Worm (Caenorhabditis elegans): ENCODE data around the gene gly-9.

gly-9 gene

DNA sequence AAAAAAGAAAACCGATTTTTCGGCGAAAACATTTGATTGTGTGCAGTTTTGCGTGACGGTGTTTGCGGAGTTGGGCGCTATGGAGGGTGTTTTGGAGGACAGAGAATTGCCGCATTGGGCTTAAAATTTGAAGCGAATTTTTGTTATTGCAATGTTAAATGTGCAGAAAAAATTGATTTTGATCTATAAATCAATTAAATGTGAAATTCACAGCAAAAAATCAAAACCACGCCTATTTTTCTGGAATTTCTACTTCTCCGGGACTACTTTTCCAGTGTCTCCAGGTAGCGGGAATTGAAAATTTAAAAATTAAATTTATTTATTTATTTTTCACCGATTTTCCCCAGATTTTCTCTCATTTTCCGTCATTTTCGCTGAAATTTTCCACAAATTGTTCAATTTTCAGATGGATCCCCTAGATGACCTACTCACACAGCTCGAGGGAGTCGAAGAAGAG, 26.8 kb upstream of the gly-9 start, which contains the start of gene mcm-10 (continued):
- TF ChIP-seq ceh-6 (GFP tag; optimal IDR thresholded peaks at IDR 0.05) (no peak), madf-2 (tag; optimal IDR thresholded peaks at IDR 0.05) (peak; percentile 61), pha-4 (tag; optimal IDR thresholded peaks at IDR 0.05) (no peak), elt-4 (tag; optimal IDR thresholded peaks at IDR 0.05) (no peak), ttx-3 (tag; optimal IDR thresholded peaks at IDR 0.05) (peak; percentile 59), ama-1 (optimal IDR thresholded peaks at IDR 0.05) (no peak), unc-3 (GFP tag; conservative IDR thresholded peaks at IDR 0.05) (no peak), unc-3 (tag; optimal IDR thresholded peaks at IDR 0.05) (peak; percentile 77), sox-4 (tag; optimal IDR thresholded peaks at IDR 0.05) (no peak), hlh-15 (tag; optimal IDR thresholded peaks at IDR 0.05) (peak; percentile 78), tbx-2 (tag; optimal IDR thresholded peaks at IDR 0.05) (peak; percentile 97), ztf-16 (tag; optimal IDR thresholded peaks at IDR 0.05) (peak; percentile 83), ceh-19 (GFP tag; optimal IDR thresholded peaks at IDR 0.05) (peak; percentile 66), tbx-7 (tag; optimal IDR thresholded peaks at IDR 0.05) (peak; percentile 94), F13H6.1 (tag; optimal IDR thresholded peaks at IDR 0.05) (peak; percentile 80), fkh-6 (tag; optimal IDR thresholded peaks at IDR 0.05) (peak; percentile 66), lim-6 (tag; optimal IDR thresholded peaks at IDR 0.05) (peak; percentile 82), npax-4 (tag; optimal IDR thresholded peaks at IDR 0.05) (peak; percentile 19), fkh-10 (GFP tag; optimal IDR thresholded peaks at IDR 0.05) (no peak), unc-42 (tag; optimal IDR thresholded peaks at IDR 0.05) (peak; percentile 98), lin-11 (tag; optimal IDR thresholded peaks at IDR 0.05) (no peak), fax-1 (tag; optimal IDR thresholded peaks at IDR 0.05) (peak; percentile 90), sox-2 (GFP tag; IDR thresholded peaks at IDR 0.05) (no peak), ceh-18 (tag; optimal IDR thresholded peaks at IDR 0.05) (peak; percentile 79), ceh-48 (tag; optimal IDR thresholded peaks at IDR 0.05) (peak; percentile 12), eyg-1 (tag; optimal IDR thresholded peaks at IDR 0.05) (no peak), ref-2 (tag; optimal IDR thresholded peaks at IDR 0.05) (peak; percentile 97), pha-2 (tag; optimal IDR thresholded peaks at IDR 0.05) (peak; percentile 51), unc-86 (tag; optimal IDR thresholded peaks at IDR 0.05) (peak; percentile 85), ceh-2 (tag; optimal IDR thresholded peaks at IDR 0.05) (peak; percentile 93), hlh-13 (GFP tag; optimal IDR thresholded peaks at IDR 0.05) (no peak), nhr-11 (tag; optimal IDR thresholded peaks at IDR 0.05) (no peak), ceh-45 (GFP tag; IDR thresholded peaks at IDR 0.05) (no peak), ceh-34 (tag; optimal IDR thresholded peaks at IDR 0.05) (peak; percentile 78), T23F11.4 (GFP tag; optimal IDR thresholded peaks at IDR 0.05) (peak; percentile 43), Y22D7AL.16 (tag; optimal IDR thresholded peaks at IDR 0.05) (peak; percentile 21)

DNA sequence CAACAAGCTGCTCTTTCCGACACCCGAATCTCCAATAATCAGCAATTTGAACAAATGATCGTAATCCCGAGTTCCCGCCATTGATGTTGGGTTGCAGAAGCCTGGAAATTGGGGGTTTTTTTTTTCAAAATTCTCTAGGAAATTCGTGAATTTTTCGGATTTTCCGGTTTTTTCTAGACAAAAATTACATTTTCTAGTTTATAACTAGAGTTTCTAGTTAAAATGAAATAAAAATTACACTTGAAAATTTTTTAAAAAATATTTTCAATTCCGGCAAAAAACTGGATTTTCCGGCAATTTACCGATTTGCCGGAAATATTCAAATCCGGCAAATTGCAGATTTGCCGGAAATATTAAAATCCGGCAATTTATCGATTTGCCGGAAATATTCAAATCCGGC, 21.1 kb upstream of the gly-9 start, which contains the start of gene rab-35:
Gene rab-35 (minus strand): TSS at position 101 of the 400 bp plus-strand sequence.
- no peak for TF ChIP-seq ztf-16 (tag; optimal IDR thresholded peaks at IDR 0.05)
- TF ChIP-seq ceh-34 (tag; optimal IDR thresholded peaks at IDR 0.05): no peak
- TF ChIP-seq mec-3 (tag; optimal IDR thresholded peaks at IDR 0.05; ENCODE audit: borderline replicate concordance): no peak
- TF ChIP-seq fax-1 (tag; optimal IDR thresholded peaks at IDR 0.05): no peak
- no peak for TF ChIP-seq unc-86 (tag; optimal IDR thresholded peaks at IDR 0.05)
- no peak for TF ChIP-seq ceh-2 (tag; optimal IDR thresholded peaks at IDR 0.05)

DNA sequence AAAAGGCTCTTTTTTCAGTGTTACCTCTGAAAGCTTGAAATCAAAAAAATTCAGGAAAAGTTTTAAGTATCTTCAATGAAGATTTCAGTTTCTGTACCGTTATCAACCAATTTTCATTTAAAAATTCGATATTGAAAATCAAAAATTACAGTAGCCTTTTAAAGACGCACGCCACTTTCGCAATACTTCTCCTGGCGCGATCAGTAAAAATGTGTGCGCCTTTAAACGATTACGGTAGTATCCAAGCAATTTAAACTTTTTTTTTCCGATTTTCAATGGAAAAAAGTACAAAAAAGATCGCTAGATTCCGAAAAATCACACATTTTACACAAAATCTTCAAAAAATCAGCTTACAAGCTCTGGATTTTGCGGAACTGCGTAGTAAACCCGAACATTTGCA, 504 bp downstream of the gly-9 start:
- no peak for TF ChIP-seq ceh-9 (tag; optimal IDR thresholded peaks at IDR 0.05)
- TF ChIP-seq ceh-6 (GFP tag; optimal IDR thresholded peaks at IDR 0.05): no peak
- TF ChIP-seq hlh-6 (tag; optimal IDR thresholded peaks at IDR 0.05): no peak
- TF ChIP-seq F13H6.1 (tag; optimal IDR thresholded peaks at IDR 0.05): no peak
- TF ChIP-seq ceh-24 (tag; optimal IDR thresholded peaks at IDR 0.05): no peak
- TF ChIP-seq ztf-16 (tag; optimal IDR thresholded peaks at IDR 0.05): no peak
- TF ChIP-seq ceh-45 (GFP tag; IDR thresholded peaks at IDR 0.05): no peak
- TF ChIP-seq hlh-30 (tag; optimal IDR thresholded peaks at IDR 0.05; ENCODE audit: insufficient read depth): no peak
- no peak for TF ChIP-seq unc-42 (tag; optimal IDR thresholded peaks at IDR 0.05)
- TF ChIP-seq sox-2 (GFP tag; IDR thresholded peaks at IDR 0.05): no peak
- TF ChIP-seq fkh-6 (tag; optimal IDR thresholded peaks at IDR 0.05): no peak
- TF ChIP-seq nfya-1 (tag; optimal IDR thresholded peaks at IDR 0.05): no peak
- TF ChIP-seq fkh-10 (GFP tag; optimal IDR thresholded peaks at IDR 0.05): no peak
- no peak for TF ChIP-seq ceh-31 (tag; optimal IDR thresholded peaks at IDR 0.05)
- TF ChIP-seq hlh-15 (tag; optimal IDR thresholded peaks at IDR 0.05): no peak
- TF ChIP-seq gmeb-2 (tag; optimal IDR thresholded peaks at IDR 0.05): no peak
